Fruit fly (Drosophila melanogaster) whole organism, pupa: ENCODE data around the gene Smg6.

ENCODE experiments used
- CG10348 ChIP-seq: fragments of 200-800 bp; sonication (Bioruptor generic); IDR thresholded peaks from 2 replicates; pipeline ENCODE4 v1.3.6; 2022; ENCODE audit warnings: missing biosample characterization, missing genetic modification characterization
- CG12605 ChIP-seq: fragments of 200-800 bp; sonication (Bioruptor generic); IDR thresholded peaks from 2 replicates; pipeline ENCODE4 v1.3.6; 2022; ENCODE audit warnings: missing biosample characterization, missing genetic modification characterization
- CG14655 ChIP-seq: fragments of 200-800 bp; sonication (Bioruptor generic); optimal IDR thresholded peaks from 3 replicates; lab custom pipeline; 2017; ENCODE audit warnings: mild to moderate bottlenecking, missing biosample characterization, missing genetic modification reagents, missing genetic modification characterization
- CG15710 ChIP-seq: fragments of 200-800 bp; sonication (Bioruptor generic); optimal IDR thresholded peaks from 2 replicates; lab custom pipeline; 2018; ENCODE audit warnings: missing biosample characterization, mild to moderate bottlenecking, missing genetic modification characterization, moderate library complexity
- CG17806 ChIP-seq: fragments of 200-800 bp; sonication (Bioruptor generic); optimal IDR thresholded peaks from 2 replicates; lab custom pipeline; 2018; ENCODE audit warnings: missing biosample characterization, mild to moderate bottlenecking, missing genetic modification characterization, moderate library complexity
- CG32121 ChIP-seq: fragments of 200-800 bp; sonication (Bioruptor generic); IDR thresholded peaks from 2 replicates; pipeline ENCODE4 v1.3.6; 2022; ENCODE audit warnings: missing biosample characterization, missing genetic modification characterization
- CG34367 ChIP-seq: fragments of 200-800 bp; sonication (Bioruptor generic); optimal IDR thresholded peaks from 2 replicates; lab custom pipeline; 2018; ENCODE audit warnings: missing biosample characterization, mild to moderate bottlenecking, missing genetic modification characterization
- CG4496 ChIP-seq: fragments of 200-800 bp; sonication (Bioruptor generic); IDR thresholded peaks from 3 replicates; pipeline ENCODE4 v1.3.6; 2022; ENCODE audit warnings: missing biosample characterization, missing genetic modification characterization
- CG8159 ChIP-seq: fragments of 200-800 bp; sonication (Bioruptor generic); optimal IDR thresholded peaks from 3 replicates; lab custom pipeline; 2018; ENCODE audit warnings: missing biosample characterization, mild to moderate bottlenecking, missing genetic modification characterization, moderate library complexity
- CG8301 ChIP-seq: fragments of 200-800 bp; sonication (Bioruptor generic); optimal IDR thresholded peaks from 2 replicates; lab custom pipeline; 2018; ENCODE audit warnings: missing biosample characterization, mild to moderate bottlenecking, missing genetic modification characterization
- CG9948 ChIP-seq: fragments of 200-800 bp; sonication (Bioruptor generic); optimal IDR thresholded peaks from 2 replicates; lab custom pipeline; 2018; ENCODE audit warnings: missing biosample characterization, mild to moderate bottlenecking, missing genetic modification characterization, moderate library complexity
- D1 ChIP-seq: fragments of 200-800 bp; sonication (Bioruptor generic); optimal IDR thresholded peaks from 2 replicates; lab custom pipeline; 2018; ENCODE audit warnings: missing biosample characterization, mild to moderate bottlenecking, missing genetic modification characterization, moderate library complexity
- EcR ChIP-seq: fragments of 200-800 bp; sonication (Bioruptor generic); optimal IDR thresholded peaks from 3 replicates; lab custom pipeline; 2019; ENCODE audit warnings: missing biosample characterization, missing genetic modification characterization, mild to moderate bottlenecking, moderate library complexity, missing genetic modification reagents
- Ets98B ChIP-seq: fragments of 200-800 bp; sonication (Bioruptor generic); IDR thresholded peaks from 2 replicates; pipeline ENCODE4 v1.3.6; 2022; ENCODE audit warnings: missing biosample characterization, missing genetic modification characterization
- Pif1A ChIP-seq: fragments of 200-800 bp; sonication (Bioruptor generic); optimal IDR thresholded peaks from 3 replicates; lab custom pipeline; 2016; ENCODE audit warnings: missing biosample characterization, missing genetic modification characterization
- Pif1B ChIP-seq: fragments of 200-800 bp; sonication (Bioruptor generic); optimal IDR thresholded peaks from 3 replicates; lab custom pipeline; 2016; ENCODE audit warnings: missing biosample characterization, missing genetic modification characterization
- Snoo ChIP-seq: fragments of 200-800 bp; sonication (Bioruptor generic); optimal IDR thresholded peaks from 3 replicates; lab custom pipeline; 2017; ENCODE audit warnings: missing biosample characterization, mild to moderate bottlenecking, missing genetic modification characterization, inconsistent platforms
- fd96Ca ChIP-seq: fragments of 200-800 bp; sonication (Bioruptor generic); IDR thresholded peaks from 3 replicates; pipeline ENCODE4 v1.3.6; 2022; ENCODE audit warnings: missing biosample characterization, missing genetic modification characterization

Smg6 gene

DNA sequence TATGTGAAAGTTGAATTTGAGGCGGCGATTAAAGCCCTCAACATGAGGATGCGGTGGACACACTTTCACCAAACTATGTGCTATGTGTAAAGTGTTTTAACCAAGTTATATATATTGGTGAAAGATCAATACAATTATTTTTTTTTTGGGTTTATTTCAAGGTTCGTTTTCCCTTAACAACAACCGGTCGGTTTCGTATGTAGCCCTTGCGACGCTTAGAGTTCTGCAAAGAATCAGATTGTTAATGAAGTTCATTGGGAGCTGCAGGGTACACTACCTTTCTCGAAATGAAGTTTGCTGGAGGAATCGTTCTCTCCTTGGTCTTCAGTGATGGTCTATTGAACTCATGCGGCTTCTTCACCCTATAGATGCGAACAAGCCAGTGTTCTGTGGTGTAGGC is 33.6 kb upstream of the Smg6 start:
- TF ChIP-seq CG15710 (tag; lab: Kevin White, UChicago) (no peak), CG8301 (tag; lab: Kevin White, UChicago) (no peak), Snoo (tag; lab: Kevin White, UChicago) (no peak), CG8159 (tag; lab: Kevin White, UChicago) (no peak), CG34367 (no peak)

DNA sequence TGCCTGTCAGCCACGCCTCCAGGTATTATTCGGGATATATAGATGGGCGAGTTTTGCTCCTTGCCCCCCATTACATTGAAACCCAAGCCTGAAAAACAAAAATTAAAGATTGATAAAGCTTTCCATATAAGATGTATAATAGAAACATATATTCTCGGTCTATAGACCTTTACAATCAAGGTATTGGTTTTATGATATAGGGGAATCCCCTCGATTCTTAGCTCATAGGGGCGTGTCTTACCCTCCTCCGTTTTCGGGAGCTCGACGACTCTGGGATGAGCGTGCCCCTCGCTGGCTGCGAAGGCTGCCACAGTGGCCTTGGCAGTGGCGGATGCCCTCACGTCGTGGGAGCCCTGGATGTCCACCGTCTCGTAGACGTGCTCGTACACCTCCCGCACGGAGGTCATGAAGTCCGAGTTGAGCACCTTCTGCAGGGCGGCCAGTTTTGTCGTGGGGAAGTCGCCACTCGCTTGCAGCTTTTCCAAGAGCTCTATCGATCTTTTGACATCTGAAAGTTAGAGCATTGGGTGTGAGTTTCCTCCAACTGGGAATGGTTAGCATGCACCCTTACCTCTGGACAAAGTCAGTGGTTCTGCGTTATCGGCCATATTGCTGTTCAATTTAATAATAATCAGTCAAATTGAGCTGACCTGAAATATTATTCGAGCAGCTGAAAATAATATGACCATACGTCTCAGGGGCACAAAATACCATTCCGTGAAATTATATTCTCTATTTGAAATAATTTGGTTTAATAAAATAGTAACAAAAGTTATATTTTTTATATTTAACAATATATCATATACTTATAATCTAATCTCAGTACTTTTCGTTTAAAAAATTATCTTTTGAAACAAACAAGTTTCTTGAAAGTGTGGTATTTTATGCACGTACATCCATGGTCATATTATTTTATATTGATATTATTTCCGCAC is 31.9 kb upstream of the Smg6 start, which contains the start of the genes veli and PQBP1:
veli (minus strand) TSS at position 685 of the 935 bp plus-strand sequence.
PQBP1 (plus strand) TSS at position 885 of the 935 bp plus-strand sequence.
- no peak for TF ChIP-seq CG8159 (tag; lab: Kevin White, UChicago)
- TF ChIP-seq D1 (tag; lab: Kevin White, UChicago) = no peak
- TF ChIP-seq CG8301 (tag; lab: Kevin White, UChicago) = no peak
- no peak for TF ChIP-seq CG17806
- no peak for TF ChIP-seq CG14655 (GFP tag; lab: Kevin White, UChicago)

DNA sequence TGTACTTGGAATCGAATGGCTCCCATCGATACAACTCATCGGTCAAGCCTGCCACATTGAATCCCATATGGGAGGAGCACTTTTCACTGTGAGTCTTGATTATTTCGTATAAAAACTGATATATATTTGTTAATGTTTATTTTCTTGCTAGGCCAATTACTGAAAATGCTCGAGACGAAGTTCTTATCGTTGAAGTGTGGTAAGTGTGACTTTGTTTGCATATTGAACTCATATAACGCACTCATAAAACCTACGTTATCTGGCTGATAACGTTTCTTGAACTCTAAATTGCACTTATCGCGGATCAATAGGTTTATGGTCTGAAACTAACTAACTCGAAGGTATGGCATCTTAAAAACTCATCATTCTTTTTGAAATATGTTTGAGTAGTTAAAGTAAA is 27.2 kb upstream of the Smg6 start:
- TF ChIP-seq CG10348 (GFP tag; lab: Robert Waterston, UW) (no peak), CG15710 (tag; lab: Kevin White, UChicago) (no peak), CG17806 (no peak)

DNA sequence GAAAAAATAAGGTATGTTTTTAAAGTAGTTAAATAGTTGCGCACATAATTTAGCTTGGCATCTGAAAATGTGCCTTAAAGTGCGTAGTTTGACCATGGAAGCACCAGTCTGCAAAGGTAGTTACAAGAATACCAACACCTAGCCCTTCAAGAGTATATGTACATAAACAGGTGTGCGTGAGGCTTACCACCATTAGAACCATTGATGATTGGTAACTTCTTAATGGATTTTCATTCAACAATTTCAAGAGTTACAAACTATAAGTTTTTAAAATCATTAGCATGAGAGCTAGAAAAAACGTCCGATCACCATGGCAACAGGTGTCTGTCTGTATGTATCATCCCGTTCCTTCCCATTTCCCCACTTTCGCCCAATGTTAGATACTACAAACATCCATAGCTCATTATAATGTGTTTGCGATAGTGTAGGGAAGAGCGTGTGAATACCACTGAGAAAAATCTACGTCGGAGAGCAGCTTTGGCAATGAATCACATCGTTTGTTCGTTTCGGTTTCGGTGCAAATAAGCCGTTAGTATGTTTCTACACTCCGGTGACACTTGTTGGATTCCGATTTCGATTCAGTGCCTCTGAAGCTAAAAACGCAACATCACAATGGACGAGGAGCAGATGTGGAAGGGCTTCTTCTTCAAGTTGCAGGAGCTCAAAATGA is 23.4 kb upstream of the Smg6 start:
- TF ChIP-seq Snoo (tag; lab: Kevin White, UChicago) (no peak), CG12605 (GFP tag; lab: Robert Waterston, UW) (no peak), EcR (GFP tag; lab: Kevin White, UChicago) (no peak), CG34367 (no peak), Pif1A (GFP tag; lab: Kevin White, UChicago) (no peak), fd96Ca (no peak)

- no peak for TF ChIP-seq CG34367
- no peak for TF ChIP-seq Pif1A (GFP tag; lab: Kevin White, UChicago)
- no peak for TF ChIP-seq CG9948 (tag; lab: Kevin White, UChicago)
- no peak for TF ChIP-seq CG4496 (GFP tag; lab: Robert Waterston, UW)
- TF ChIP-seq CG15710 (tag; lab: Kevin White, UChicago) = no peak
- TF ChIP-seq Pif1B (GFP tag; lab: Kevin White, UChicago) = no peak
- TF ChIP-seq, all 21 proteins: peak for 0
Observed at dm6 chr3R:25056016-25056415, 22.8 kb upstream of the Smg6 start, which contains the start of the genes CG31111 and stac. CG31111 (minus strand) TSS chr3R:25056177. stac (plus strand) TSS chr3R:25056286.

- TF ChIP-seq CG15710 (tag; lab: Kevin White, UChicago) (no peak), CG9948 (tag; lab: Kevin White, UChicago) (no peak), Ets98B (GFP tag; lab: Robert Waterston, UW) (peak; percentile 36; the same call in 1 of the 2 replicates)
Observed at dm6 chr3R:25054451-25055188, 21.4 kb upstream of the Smg6 start, which contains the start of gene CG31109. CG31109 (minus strand) TSS chr3R:25054653.

DNA sequence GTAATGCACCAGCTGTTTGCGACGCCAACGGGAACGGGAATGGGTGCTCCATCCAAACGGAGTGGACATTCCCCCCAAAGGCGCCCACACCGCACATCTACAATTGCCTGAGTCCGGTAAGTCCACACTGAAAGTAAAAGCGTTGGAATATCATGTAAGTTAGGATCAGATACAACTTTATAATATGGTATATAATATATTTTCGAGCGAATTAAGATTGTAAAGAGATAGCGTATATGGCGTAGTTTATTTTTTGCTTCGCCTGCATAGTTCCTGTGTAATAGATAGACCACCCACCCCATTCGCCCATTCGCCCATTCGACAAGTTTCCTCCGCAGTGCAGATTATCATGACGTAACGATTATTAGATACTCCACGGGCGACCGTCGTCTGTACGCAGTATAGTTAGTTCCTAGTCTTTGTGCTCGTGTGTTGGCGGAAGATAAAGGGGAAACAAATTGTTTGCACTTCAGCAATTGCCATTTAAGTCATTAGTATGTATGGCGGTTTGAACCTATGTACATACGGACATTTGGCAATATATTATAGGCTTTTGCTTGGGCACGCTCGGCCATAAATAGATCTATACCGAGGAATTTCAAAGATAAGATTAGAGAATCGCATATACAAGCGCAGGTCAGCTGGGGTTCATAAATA is 18.3 kb upstream of the Smg6 start:
- TF ChIP-seq CG4496 (GFP tag; lab: Robert Waterston, UW) (peak; percentile 72; the same call in 2 of the 3 replicates), Ets98B (GFP tag; lab: Robert Waterston, UW) (peak; percentile 80), D1 (tag; lab: Kevin White, UChicago) (no peak), Pif1B (GFP tag; lab: Kevin White, UChicago) (peak; percentile 27), CG32121 (peak; percentile 73), CG8301 (tag; lab: Kevin White, UChicago) (peak; percentile 56)
